Fruit fly (Drosophila melanogaster) Kc167 (cell line): ENCODE measurements around the gene CG18558.

Source experiments
- insv ChIP-seq: fragments of >200 bp; optimal IDR thresholded peaks from 3 replicates; lab custom pipeline; 2018; ENCODE audit warnings: missing external identifiers
- psq ChIP-seq: fragments of >200 bp; optimal IDR thresholded peaks from 2 replicates; lab custom pipeline; 2017; ENCODE audit warnings: missing external identifiers

DNA sequence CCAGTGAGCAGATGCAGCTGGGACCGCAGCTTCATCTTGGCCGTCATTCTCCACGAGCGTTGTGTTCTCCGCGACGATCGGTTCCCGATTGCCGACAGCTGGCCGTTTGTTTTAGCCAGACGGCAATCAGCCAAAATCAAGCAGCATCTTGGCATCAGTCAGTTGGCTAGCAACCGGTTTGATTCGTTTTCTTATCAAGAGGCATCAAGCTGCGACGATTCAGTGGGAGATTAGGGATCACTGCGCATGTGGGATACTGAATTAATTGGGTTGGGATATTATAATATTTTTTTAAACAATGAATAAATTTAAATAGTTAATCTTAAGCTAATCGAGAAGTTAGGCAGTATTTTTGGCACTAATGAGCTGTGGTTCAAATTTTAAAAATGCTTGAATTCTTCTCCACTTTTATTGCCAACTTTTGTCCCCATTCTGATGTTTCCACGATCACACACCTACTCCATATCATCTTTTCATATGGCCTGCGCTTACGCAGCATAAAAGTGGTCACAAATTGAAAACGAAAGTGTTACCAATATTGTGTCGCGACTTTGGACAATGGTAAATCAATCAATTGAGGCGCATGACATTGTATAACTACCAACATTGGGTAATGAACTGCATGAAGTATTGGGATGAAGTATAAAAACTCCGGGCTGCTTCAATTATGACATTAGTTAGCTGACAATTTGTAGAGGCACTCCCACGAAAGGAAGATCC lies 6.4 kb downstream of the CG18558 start, which contains the start of the genes CG3119 and Cpr23B:
- no peak for TF ChIP-seq psq (lab: Kevin White, UChicago)
- no peak for TF ChIP-seq insv (lab: Kevin White, UChicago)
